Worm (Caenorhabditis elegans) whole organism, L2 larva: ENCODE measurements around the gene C16C8.22.

ENCODE experiments used
- C34F6.9 ChIP-seq: fragments of 150-350 bp; optimal IDR thresholded peaks from 2 replicates; lab custom pipeline; 2014; ENCODE audit warnings: missing biosample characterization, missing genetic modification characterization
- F13H6.1 ChIP-seq: sonication (generic microtip); optimal IDR thresholded peaks from 2 replicates; lab custom pipeline; 2016; ENCODE audit warnings: missing genetic modification characterization, missing compliant biosample characterization
- R02D3.7 ChIP-seq: fragments of 150-350 bp; optimal IDR thresholded peaks from 2 replicates; lab custom pipeline; 2014; ENCODE audit warnings: missing biosample characterization, missing genetic modification characterization
- Y55F3AM.14 ChIP-seq: fragments of 200-800 bp; sonication (Bioruptor generic); optimal IDR thresholded peaks from 2 replicates; lab custom pipeline; 2018; ENCODE audit warnings: mild to moderate bottlenecking, missing genetic modification characterization, missing compliant biosample characterization
- ZK546.5 ChIP-seq: sonication (generic microtip); optimal IDR thresholded peaks from 2 replicates; lab custom pipeline; 2017; ENCODE audit warnings: missing biosample characterization, missing genetic modification characterization
- alr-1 ChIP-seq: fragments of 150-350 bp; optimal IDR thresholded peaks from 2 replicates; lab custom pipeline; 2014; ENCODE audit warnings: missing biosample characterization, missing genetic modification characterization
- ama-1 ChIP-seq: fragments of 150-350 bp; optimal IDR thresholded peaks from 2 replicates; lab custom pipeline; 2018; ENCODE audit warnings: inconsistent platforms
- ceh-16 ChIP-seq: fragments of 150-350 bp; optimal IDR thresholded peaks from 2 replicates; lab custom pipeline; 2014; ENCODE audit warnings: missing biosample characterization, missing genetic modification characterization
- crh-2 ChIP-seq: sonication (generic microtip); optimal IDR thresholded peaks from 2 replicates; lab custom pipeline; 2017; ENCODE audit warnings: missing biosample characterization, missing genetic modification characterization
- dmd-4 ChIP-seq: sonication (generic microtip); optimal IDR thresholded peaks from 2 replicates; lab custom pipeline; 2017; ENCODE audit warnings: missing biosample characterization, missing genetic modification characterization
- elt-1 ChIP-seq: fragments of 150-350 bp; optimal IDR thresholded peaks from 2 replicates; lab custom pipeline; 2014; ENCODE audit warnings: missing biosample characterization, missing genetic modification characterization
- elt-3 ChIP-seq: sonication (generic microtip); optimal IDR thresholded peaks from 2 replicates; lab custom pipeline; 2017; ENCODE audit warnings: missing biosample characterization, missing genetic modification characterization
- fos-1 ChIP-seq: fragments of 150-350 bp; optimal IDR thresholded peaks from 2 replicates; lab custom pipeline; 2014; ENCODE audit warnings: missing biosample characterization, missing genetic modification characterization
- lin-11 ChIP-seq: fragments of 150-350 bp; sonication (generic microtip); optimal IDR thresholded peaks from 2 replicates; lab custom pipeline; 2014; ENCODE audit warnings: missing biosample characterization, missing genetic modification characterization, inconsistent platforms, mixed read lengths
- lin-39 ChIP-seq: fragments of 150-350 bp; optimal IDR thresholded peaks from 2 replicates; lab custom pipeline; 2014; ENCODE audit warnings: missing biosample characterization, missing genetic modification reagents, missing genetic modification characterization
- lsy-2 ChIP-seq, 2 experiments: fragments of 150-350 bp in 1 of 2; sonication (generic microtip) in 1 of 2; optimal IDR thresholded peaks; 2 replicates each; lab custom pipeline; 2014 to 2017; ENCODE audit warnings: missing biosample characterization in 2 of 2, missing genetic modification characterization in 2 of 2
- mab-5 ChIP-seq: fragments of 150-350 bp; optimal IDR thresholded peaks from 2 replicates; lab custom pipeline; 2014; ENCODE audit warnings: missing biosample characterization, missing genetic modification characterization
- mbf-1 ChIP-seq: sonication (generic microtip); optimal IDR thresholded peaks from 2 replicates; lab custom pipeline; 2017; ENCODE audit warnings: missing biosample characterization, missing genetic modification characterization
- mdl-1 ChIP-seq, 2 experiments: fragments of 150-350 bp in 1 of 2; sonication (generic microtip) in 1 of 2; optimal IDR thresholded peaks; 2 replicates each; lab custom pipeline; 2017; ENCODE audit warnings: missing biosample characterization in 2 of 2, missing genetic modification characterization in 2 of 2
- nhr-10 ChIP-seq: sonication (generic microtip); optimal IDR thresholded peaks from 2 replicates; lab custom pipeline; 2017; ENCODE audit warnings: missing biosample characterization, missing genetic modification characterization
- nhr-11 ChIP-seq: fragments of 150-350 bp; optimal IDR thresholded peaks from 2 replicates; lab custom pipeline; 2014; ENCODE audit warnings: missing biosample characterization, missing genetic modification characterization
- nhr-12 ChIP-seq: fragments of 150-350 bp; optimal IDR thresholded peaks from 2 replicates; lab custom pipeline; 2014; ENCODE audit warnings: missing biosample characterization, missing genetic modification characterization
- nhr-129 ChIP-seq: fragments of 150-350 bp; optimal IDR thresholded peaks from 2 replicates; lab custom pipeline; 2014; ENCODE audit warnings: missing biosample characterization, missing genetic modification characterization
- nhr-21 ChIP-seq: fragments of 150-350 bp; optimal IDR thresholded peaks from 2 replicates; lab custom pipeline; 2014; ENCODE audit warnings: missing biosample characterization, missing genetic modification characterization
- nhr-23 ChIP-seq: fragments of 150-350 bp; optimal IDR thresholded peaks from 2 replicates; lab custom pipeline; 2014; ENCODE audit warnings: missing biosample characterization, missing genetic modification reagents, missing genetic modification characterization
- nhr-25 ChIP-seq: fragments of 150-350 bp; sonication (generic microtip); optimal IDR thresholded peaks from 3 replicates; lab custom pipeline; 2014; ENCODE audit warnings: missing biosample characterization, missing genetic modification characterization
- nhr-6 ChIP-seq: fragments of 150-350 bp; optimal IDR thresholded peaks from 2 replicates; lab custom pipeline; 2014; ENCODE audit warnings: missing biosample characterization, missing genetic modification characterization
- peb-1 ChIP-seq: fragments of 150-350 bp; optimal IDR thresholded peaks from 2 replicates; lab custom pipeline; 2014; ENCODE audit warnings: missing biosample characterization, missing genetic modification characterization
- sma-9 ChIP-seq, 2 experiments: fragments of 150-350 bp in 1 of 2; sonication (generic microtip) in 1 of 2; optimal IDR thresholded peaks; 2 replicates each; lab custom pipeline; 2014 to 2016; ENCODE audit warnings: missing genetic modification characterization in 2 of 2, mild to moderate bottlenecking in 1 of 2, missing biosample characterization in 1 of 2, missing compliant biosample characterization in 1 of 2, missing genetic modification reagents in 1 of 2, moderate library complexity in 1 of 2
- snpc-4 ChIP-seq: fragments of 150-350 bp; optimal IDR thresholded peaks from 2 replicates; lab custom pipeline; 2014; ENCODE audit warnings: missing biosample characterization, missing genetic modification characterization
- unc-39 ChIP-seq: fragments of 150-350 bp; optimal IDR thresholded peaks from 2 replicates; lab custom pipeline; 2014; ENCODE audit warnings: missing biosample characterization, missing genetic modification characterization
- unc-62 ChIP-seq: fragments of 150-350 bp; optimal IDR thresholded peaks from 2 replicates; lab custom pipeline; 2014; ENCODE audit warnings: missing biosample characterization, missing genetic modification reagents, missing genetic modification characterization
- zag-1 ChIP-seq: fragments of 150-350 bp; optimal IDR thresholded peaks from 2 replicates; lab custom pipeline; 2014; ENCODE audit warnings: missing biosample characterization, missing genetic modification characterization
- ztf-1 ChIP-seq: fragments of 200-800 bp; sonication (Bioruptor generic); conservative IDR thresholded peaks from 2 replicates; pipeline ENCODE4 v1.3.6; 2022; ENCODE audit warnings: missing genetic modification characterization, missing compliant biosample characterization
- ztf-11 ChIP-seq: sonication (generic microtip); optimal IDR thresholded peaks from 2 replicates; lab custom pipeline; 2017; ENCODE audit warnings: missing biosample characterization, missing genetic modification characterization
- ztf-4 ChIP-seq: fragments of 150-350 bp; optimal IDR thresholded peaks from 2 replicates; lab custom pipeline; 2014; ENCODE audit warnings: missing biosample characterization, missing genetic modification characterization

Gene C16C8.22

DNA sequence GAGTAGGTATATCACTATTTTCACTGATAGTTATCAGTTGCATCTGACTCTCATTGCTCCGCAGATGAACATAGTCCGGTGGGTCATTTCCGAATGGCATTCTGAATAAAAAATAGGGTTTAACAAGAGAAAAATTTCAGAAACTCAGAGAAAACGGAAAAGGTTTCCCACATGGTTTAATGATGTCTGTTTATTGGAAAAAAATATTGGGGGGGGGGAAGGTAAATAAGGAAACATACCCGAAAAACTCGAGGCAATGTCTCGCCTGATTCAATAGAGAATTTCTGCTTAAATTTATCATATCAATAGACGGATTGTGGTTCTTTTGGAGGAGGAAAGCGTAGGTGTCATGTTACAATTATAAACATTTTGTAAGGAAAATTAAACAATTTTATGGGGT lies 17.6 kb downstream of the C16C8.22 start, which contains the start of gene nep-11:
Gene nep-11 (minus strand): TSS at position 101 of the 400 bp plus-strand sequence.
- no peak for TF ChIP-seq ztf-4 (tag; lab: Kevin White, UChicago)
- TF ChIP-seq elt-1 (tag; lab: Kevin White, UChicago) = no peak
- TF ChIP-seq lin-39 (tag; lab: Kevin White, UChicago) = no peak
- TF ChIP-seq C34F6.9 (tag; lab: Kevin White, UChicago) = no peak
- TF ChIP-seq fos-1 = no peak
- TF ChIP-seq nhr-12 = no peak
- no peak for TF ChIP-seq peb-1 (tag; lab: Kevin White, UChicago)

DNA sequence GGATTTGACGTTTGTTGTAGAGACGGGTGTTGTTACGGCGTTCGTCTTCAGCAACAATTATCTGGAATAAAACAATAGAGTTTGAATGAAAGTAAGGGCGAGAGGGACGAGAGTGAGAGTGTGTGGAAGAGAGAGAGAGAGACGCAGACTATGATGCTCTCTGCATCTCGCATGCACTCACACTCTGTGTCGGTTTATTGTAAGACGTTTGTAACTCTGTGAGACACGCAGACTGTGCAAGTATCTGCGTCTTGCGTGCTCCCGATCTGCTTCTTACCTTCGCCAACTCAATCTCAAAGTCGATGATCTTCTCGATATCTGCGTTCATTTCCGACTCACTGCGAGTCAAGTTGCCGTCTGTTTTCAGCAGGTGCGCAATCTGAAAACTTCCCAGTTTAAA lies 20.1 kb downstream of the C16C8.22 start:
- no peak for TF ChIP-seq nhr-11 (tag; lab: Kevin White, UChicago)
- TF ChIP-seq mab-5 (tag; lab: Kevin White, UChicago) = no peak
- TF ChIP-seq elt-1 (tag; lab: Kevin White, UChicago) = no peak
- TF ChIP-seq zag-1 (tag; lab: Kevin White, UChicago) = no peak
- no peak for TF ChIP-seq mdl-1 (tag; optimal IDR thresholded peaks at IDR 0.05; lab: Kevin White, UChicago)
- no peak for TF ChIP-seq lin-39 (tag; lab: Kevin White, UChicago)
- no peak for TF ChIP-seq crh-2
- no peak for TF ChIP-seq unc-62
- TF ChIP-seq Y55F3AM.14 (GFP tag; lab: Kevin White, UChicago) = no peak
- no peak for TF ChIP-seq nhr-21 (tag; lab: Kevin White, UChicago)
- no peak for TF ChIP-seq nhr-129 (tag; lab: Kevin White, UChicago)
- TF ChIP-seq unc-39 (tag; lab: Kevin White, UChicago) = no peak
- no peak for TF ChIP-seq ceh-16 (tag; lab: Kevin White, UChicago)
- no peak for TF ChIP-seq nhr-6 (tag; lab: Kevin White, UChicago)
- no peak for TF ChIP-seq alr-1 (tag; lab: Kevin White, UChicago)
- TF ChIP-seq R02D3.7 (tag; lab: Kevin White, UChicago) = no peak
- no peak for TF ChIP-seq lin-11
- TF ChIP-seq nhr-10 (tag; lab: Kevin White, UChicago) = no peak
- TF ChIP-seq, all 48 proteins: peak for 0

DNA sequence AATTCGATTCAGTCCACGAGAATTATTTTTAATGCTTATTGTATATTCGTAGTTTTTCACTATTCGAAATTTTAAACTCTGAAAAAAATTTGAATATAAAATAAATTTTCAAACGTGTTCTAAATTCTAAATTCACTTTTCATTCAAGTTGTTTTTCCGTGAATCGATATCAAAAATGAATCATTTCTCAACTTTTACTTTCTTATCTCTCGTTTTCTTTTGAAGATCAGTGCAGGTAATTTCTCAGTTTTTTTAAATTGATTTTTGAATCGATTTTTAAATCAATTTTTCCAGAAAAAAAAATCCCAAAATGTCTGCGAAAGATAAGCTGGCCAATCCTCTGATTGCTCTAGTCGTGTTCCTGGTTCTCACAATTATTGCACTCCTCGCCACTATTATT lies 26.5 kb downstream of the C16C8.22 start, which contains the start of gene nep-6:
Gene nep-6 (plus strand): TSS at position 301 of the 400 bp plus-strand sequence.
- TF ChIP-seq ztf-11 (tag; lab: Kevin White, UChicago) = no peak
- no peak for TF ChIP-seq nhr-10 (tag; lab: Kevin White, UChicago)
- no peak for TF ChIP-seq R02D3.7 (tag; lab: Kevin White, UChicago)
- no peak for TF ChIP-seq unc-62
- no peak for TF ChIP-seq alr-1 (tag; lab: Kevin White, UChicago)
- TF ChIP-seq fos-1 = no peak
- TF ChIP-seq ama-1 (lab: Kevin White, UChicago) = no peak
- no peak for TF ChIP-seq nhr-23
- TF ChIP-seq nhr-11 (tag; lab: Kevin White, UChicago) = no peak
- TF ChIP-seq lsy-2 (tag; optimal IDR thresholded peaks at IDR 0.05; lab: Kevin White, UChicago) = no peak
- TF ChIP-seq sma-9 (GFP tag; optimal IDR thresholded peaks at IDR 0.05; lab: Kevin White, UChicago) = no peak
- TF ChIP-seq sma-9 (tag; optimal IDR thresholded peaks at IDR 0.05; lab: Kevin White, UChicago) = no peak
- TF ChIP-seq dmd-4 (tag; lab: Kevin White, UChicago) = no peak
- TF ChIP-seq ztf-1 = no peak
- TF ChIP-seq lin-11 = no peak
- no peak for TF ChIP-seq ZK546.5 (tag; lab: Kevin White, UChicago)

DNA sequence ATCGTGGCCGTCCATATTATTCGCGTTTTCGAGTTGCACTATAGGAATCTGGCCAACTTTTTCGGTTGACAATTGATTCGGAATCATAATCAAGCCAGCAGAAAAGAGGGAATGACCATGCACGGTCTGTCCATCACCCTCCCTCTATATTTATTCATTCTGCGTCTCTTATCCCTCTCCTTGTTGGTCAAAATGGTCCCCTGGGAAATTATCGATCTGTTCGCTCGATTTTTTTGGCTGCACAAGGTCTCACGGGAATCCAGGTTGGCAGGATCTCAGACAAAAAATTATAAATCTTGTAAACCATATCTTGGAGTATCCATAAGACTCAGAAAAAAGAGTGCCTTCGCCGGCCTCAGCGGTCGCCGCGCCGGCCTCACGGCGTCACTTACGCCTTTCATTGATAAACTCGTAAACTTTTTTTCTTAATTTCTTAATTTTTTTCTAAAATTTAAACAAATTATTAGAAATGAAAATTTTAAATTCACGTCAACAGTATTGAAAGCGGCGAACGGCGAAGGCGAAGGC lies 28.6 kb downstream of the C16C8.22 start, which contains the start of the genes F18A12.7 and F18A12.2:
Gene F18A12.7 (minus strand): TSS at position 101 of the 528 bp plus-strand sequence.
Gene F18A12.2 (plus strand): TSS at position 478 of the 528 bp plus-strand sequence.
- TF ChIP-seq snpc-4 (tag; lab: Kevin White, UChicago) (no peak), R02D3.7 (tag; lab: Kevin White, UChicago) (no peak), lin-11 (no peak), Y55F3AM.14 (GFP tag; lab: Kevin White, UChicago) (no peak), nhr-12 (no peak), zag-1 (tag; lab: Kevin White, UChicago) (no peak), mbf-1 (tag; lab: Kevin White, UChicago) (no peak), C34F6.9 (tag; lab: Kevin White, UChicago) (no peak), ZK546.5 (tag; lab: Kevin White, UChicago) (no peak), elt-3 (tag; lab: Kevin White, UChicago) (no peak), nhr-25 (tag; lab: Kevin White, UChicago) (no peak), F13H6.1 (tag; lab: Kevin White, UChicago) (no peak), elt-1 (tag; lab: Kevin White, UChicago) (no peak), nhr-11 (tag; lab: Kevin White, UChicago) (no peak), nhr-129 (tag; lab: Kevin White, UChicago) (no peak), crh-2 (no peak), ztf-11 (tag; lab: Kevin White, UChicago) (no peak), lsy-2 (tag; optimal IDR thresholded peaks at IDR 0.05; lab: Kevin White, UChicago) (no peak), sma-9 (GFP tag; optimal IDR thresholded peaks at IDR 0.05; lab: Kevin White, UChicago) (no peak), sma-9 (tag; optimal IDR thresholded peaks at IDR 0.05; lab: Kevin White, UChicago) (no peak)
